Worm (Caenorhabditis elegans): Measurements from ENCODE around the gene oac-2.

DNA sequence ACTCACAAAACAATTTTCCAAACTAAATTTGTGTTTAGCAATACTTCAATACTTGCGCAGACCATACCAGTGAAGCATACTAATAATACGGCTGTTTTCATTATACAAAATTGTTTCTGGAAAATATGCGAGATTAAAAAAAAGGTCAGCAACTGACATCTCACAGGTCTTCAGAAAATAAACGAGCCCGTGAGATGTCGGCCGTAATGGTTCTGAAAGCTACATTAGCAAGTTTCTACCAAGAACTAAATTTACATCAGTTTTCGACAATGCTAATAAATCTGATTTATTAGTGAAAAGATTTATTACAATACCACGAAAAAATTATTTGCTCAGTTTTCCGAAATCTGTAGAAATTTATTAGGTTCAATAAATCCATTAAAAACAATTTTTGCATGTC, 2.6 kb upstream of the oac-2 start, which contains the start of gene srbc-31:
- TF ChIP-seq nhr-23 (tag; optimal IDR thresholded peaks at IDR 0.05) (no peak), ceh-82 (tag; optimal IDR thresholded peaks at IDR 0.05) (no peak), nhr-11 (tag; optimal IDR thresholded peaks at IDR 0.05) (no peak), ztf-11 (tag; optimal IDR thresholded peaks at IDR 0.05) (no peak), unc-39 (tag; optimal IDR thresholded peaks at IDR 0.05) (no peak), dmd-4 (tag; optimal IDR thresholded peaks at IDR 0.05) (no peak), zag-1 (tag; optimal IDR thresholded peaks at IDR 0.05) (no peak), blmp-1 (tag; optimal IDR thresholded peaks at IDR 0.05; ENCODE audit: insufficient read depth) (no peak), aly-2 (tag; optimal IDR thresholded peaks at IDR 0.05) (no peak), ama-1 (optimal IDR thresholded peaks at IDR 0.05) (no peak), mdl-1 (tag; optimal IDR thresholded peaks at IDR 0.05) (no peak), ztf-1 (GFP tag; conservative IDR thresholded peaks at IDR 0.05) (no peak)

All from whole organism, L2 larva.